Fruit fly (Drosophila melanogaster) whole organism, embryonic: ENCODE data around the gene HHEX.
A peak's percentile ranks its signal among the peaks of the same experiment; 100 is the strongest.

Experiments used
- Bdp1 ChIP-seq: fragments of 200-800 bp; sonication (Bioruptor generic); optimal IDR thresholded peaks from 3 replicates; lab custom pipeline; 2016; ENCODE audit warnings: missing biosample characterization, missing genetic modification characterization
- Bgb ChIP-seq: fragments of 200-800 bp; sonication (Bioruptor generic); IDR thresholded peaks from 2 replicates; pipeline ENCODE4 v1.3.6; 2022; ENCODE audit warnings: missing biosample characterization, missing genetic modification characterization; ENCODE audit not compliant: partially characterized antibody
- CG10147 ChIP-seq: fragments of 200-800 bp; sonication (Bioruptor generic); optimal IDR thresholded peaks from 2 replicates; lab custom pipeline; 2019; ENCODE audit warnings: missing biosample characterization, mild to moderate bottlenecking, missing genetic modification characterization, moderate library complexity
- CG10654 ChIP-seq: fragments of 200-800 bp; sonication (Bioruptor generic); optimal IDR thresholded peaks from 2 replicates; lab custom pipeline; 2016; ENCODE audit warnings: missing biosample characterization, missing genetic modification characterization
- CG11247 ChIP-seq: fragments of 200-800 bp; sonication (Bioruptor generic); IDR thresholded peaks from 2 replicates; pipeline ENCODE4 v1.3.6; 2022; ENCODE audit warnings: missing biosample characterization, missing genetic modification characterization
- CG12391 ChIP-seq: fragments of 200-800 bp; sonication (Bioruptor generic); optimal IDR thresholded peaks from 3 replicates; lab custom pipeline; 2018; ENCODE audit warnings: missing biosample characterization, mild to moderate bottlenecking, missing genetic modification characterization, moderate library complexity
- CG13775 ChIP-seq: fragments of 200-800 bp; sonication (Bioruptor generic); optimal IDR thresholded peaks from 3 replicates; lab custom pipeline; 2017; ENCODE audit warnings: missing biosample characterization, mild to moderate bottlenecking, missing genetic modification characterization
- CG14014 ChIP-seq: fragments of 200-800 bp; sonication (Bioruptor generic); IDR thresholded peaks from 2 replicates; pipeline ENCODE4 v1.3.6; 2022; ENCODE audit warnings: missing biosample characterization, missing genetic modification characterization
- CG14050 ChIP-seq: fragments of 200-800 bp; sonication (Bioruptor generic); IDR thresholded peaks from 3 replicates; pipeline ENCODE4 v1.3.6; 2022; ENCODE audit warnings: missing biosample characterization, missing genetic modification characterization
- CG14441 ChIP-seq: fragments of 200-800 bp; sonication (Bioruptor generic); IDR thresholded peaks from 2 replicates; pipeline ENCODE4 v1.3.6; 2022; ENCODE audit warnings: missing biosample characterization, missing genetic modification characterization
- CG15073 ChIP-seq: fragments of 200-800 bp; sonication (Bioruptor generic); optimal IDR thresholded peaks from 2 replicates; lab custom pipeline; 2016; ENCODE audit warnings: missing biosample characterization, missing genetic modification characterization
- CG15269 ChIP-seq: fragments of 200-800 bp; sonication (Bioruptor generic); optimal IDR thresholded peaks from 2 replicates; lab custom pipeline; 2018; ENCODE audit warnings: missing biosample characterization, mild to moderate bottlenecking, missing genetic modification characterization, moderate library complexity
- CG1792 ChIP-seq: fragments of 200-800 bp; sonication (Bioruptor generic); optimal IDR thresholded peaks from 2 replicates; lab custom pipeline; 2016; ENCODE audit warnings: missing biosample characterization, missing genetic modification characterization
- CG31388 ChIP-seq: fragments of 200-800 bp; sonication (Bioruptor generic); optimal IDR thresholded peaks from 2 replicates; lab custom pipeline; 2016; ENCODE audit warnings: missing biosample characterization, missing genetic modification characterization
- CG32767 ChIP-seq: fragments of 200-800 bp; sonication (Bioruptor generic); IDR thresholded peaks from 2 replicates; pipeline ENCODE4 v1.3.6; 2022; ENCODE audit warnings: missing biosample characterization, missing genetic modification characterization
- CG33557 ChIP-seq: fragments of 200-800 bp; sonication (Bioruptor generic); optimal IDR thresholded peaks from 2 replicates; lab custom pipeline; 2019; ENCODE audit warnings: missing biosample characterization, mild to moderate bottlenecking, missing genetic modification characterization, moderate library complexity
- CG42726 ChIP-seq: fragments of 200-800 bp; sonication (Bioruptor generic); IDR thresholded peaks from 2 replicates; pipeline ENCODE4 v1.3.6; 2022; ENCODE audit warnings: missing biosample characterization, missing genetic modification characterization; ENCODE audit not compliant: partially characterized antibody
- CG6683 ChIP-seq: fragments of 200-800 bp; sonication (Bioruptor generic); optimal IDR thresholded peaks from 2 replicates; lab custom pipeline; 2017; ENCODE audit warnings: missing biosample characterization, mild to moderate bottlenecking, missing genetic modification characterization, missing genetic modification reagents
- CG8089 ChIP-seq: fragments of 200-800 bp; sonication (Bioruptor generic); optimal IDR thresholded peaks from 3 replicates; lab custom pipeline; 2016; ENCODE audit warnings: missing biosample characterization, missing genetic modification characterization
- CG8290 ChIP-seq, 3 experiments: fragments of 200-800 bp; sonication (Bioruptor generic); optimal IDR thresholded peaks; 2 replicates each; lab custom pipeline; 2016 to 2019; ENCODE audit warnings: missing biosample characterization in 3 of 3, missing genetic modification characterization in 3 of 3, mild to moderate bottlenecking in 2 of 3, moderate library complexity in 1 of 3
- Dref ChIP-seq: fragments of 200-800 bp; sonication (Bioruptor generic); IDR thresholded peaks from 2 replicates; pipeline ENCODE4 v1.3.6; 2022; ENCODE audit warnings: missing biosample characterization, missing genetic modification characterization
- Gsc ChIP-seq: fragments of 200-800 bp; sonication (Bioruptor generic); IDR thresholded peaks from 2 replicates; pipeline ENCODE4 v1.3.6; 2022; ENCODE audit warnings: missing biosample characterization, missing genetic modification characterization
- Gug ChIP-seq: fragments of 200-800 bp; sonication (Bioruptor generic); IDR thresholded peaks from 4 replicates; pipeline ENCODE4 v1.3.6; 2022; ENCODE audit warnings: missing biosample characterization, missing genetic modification characterization
- Hey ChIP-seq: fragments of 200-800 bp; sonication (Bioruptor generic); optimal IDR thresholded peaks from 3 replicates; lab custom pipeline; 2018; ENCODE audit warnings: missing biosample characterization, mild to moderate bottlenecking, missing genetic modification characterization
- HmgZ ChIP-seq: fragments of 200-800 bp; sonication (Bioruptor generic); optimal IDR thresholded peaks from 2 replicates; lab custom pipeline; 2018; ENCODE audit warnings: missing biosample characterization, mild to moderate bottlenecking, missing genetic modification characterization
- Hr39 ChIP-seq: fragments of >200 bp; optimal IDR thresholded peaks from 2 replicates; lab custom pipeline; 2017
- Lpt ChIP-seq: fragments of >200 bp; optimal IDR thresholded peaks from 2 replicates; lab custom pipeline; 2018; ENCODE audit warnings: missing biosample characterization, missing genetic modification characterization
- NFAT ChIP-seq: fragments of 200-800 bp; sonication (Bioruptor generic); IDR thresholded peaks from 2 replicates; pipeline ENCODE4 v1.3.6; 2022; ENCODE audit warnings: missing biosample characterization, missing genetic modification characterization
- Oaz ChIP-seq: fragments of 200-800 bp; sonication (Bioruptor generic); IDR thresholded peaks from 2 replicates; pipeline ENCODE4 v1.3.6; 2022; ENCODE audit warnings: missing biosample characterization, missing genetic modification characterization
- Rx ChIP-seq: fragments of 200-800 bp; sonication (Bioruptor generic); IDR thresholded peaks from 2 replicates; pipeline ENCODE4 v1.3.6; 2022; ENCODE audit warnings: missing biosample characterization, missing genetic modification characterization
- Sox100B ChIP-seq: fragments of 200-800 bp; sonication (Bioruptor generic); optimal IDR thresholded peaks from 3 replicates; lab custom pipeline; 2018; ENCODE audit warnings: missing biosample characterization, mild to moderate bottlenecking, missing genetic modification characterization
- Xbp1 ChIP-seq: fragments of 200-800 bp; sonication (Bioruptor generic); optimal IDR thresholded peaks from 3 replicates; lab custom pipeline; 2016; ENCODE audit warnings: missing biosample characterization, mild to moderate bottlenecking, missing genetic modification characterization
- amos ChIP-seq: fragments of 200-800 bp; sonication (Bioruptor generic); IDR thresholded peaks from 2 replicates; pipeline ENCODE4 v1.3.6; 2022; ENCODE audit warnings: missing biosample characterization, missing genetic modification characterization; ENCODE audit not compliant: partially characterized antibody
- ato ChIP-seq: fragments of 200-800 bp; sonication (Bioruptor generic); IDR thresholded peaks from 2 replicates; pipeline ENCODE4 v1.3.6; 2022; ENCODE audit warnings: missing biosample characterization, missing genetic modification characterization; ENCODE audit not compliant: partially characterized antibody
- chm ChIP-seq: fragments of 200-800 bp; sonication (Bioruptor generic); IDR thresholded peaks from 2 replicates; pipeline ENCODE4 v1.3.6; 2022; ENCODE audit warnings: missing biosample characterization, missing genetic modification characterization
- esg ChIP-seq: fragments of 200-800 bp; sonication (Bioruptor generic); conservative IDR thresholded peaks from 2 replicates; pipeline ENCODE4 v1.3.6; 2022; ENCODE audit warnings: missing biosample characterization, missing genetic modification characterization
- ham ChIP-seq: fragments of 200-800 bp; sonication (Bioruptor generic); IDR thresholded peaks from 2 replicates; pipeline ENCODE4 v1.3.6; 2022; ENCODE audit warnings: missing biosample characterization, missing genetic modification characterization
- jumu ChIP-seq: fragments of 200-800 bp; sonication (Bioruptor generic); optimal IDR thresholded peaks from 3 replicates; lab custom pipeline; 2016; ENCODE audit warnings: missing biosample characterization, missing genetic modification characterization
- lab ChIP-seq: fragments of 200-800 bp; sonication (Bioruptor generic); optimal IDR thresholded peaks from 3 replicates; lab custom pipeline; 2017; ENCODE audit warnings: missing biosample characterization, missing genetic modification characterization, mild to moderate bottlenecking, moderate library complexity, missing genetic modification reagents
- lmd ChIP-seq: fragments of 200-800 bp; sonication (Bioruptor generic); IDR thresholded peaks from 2 replicates; pipeline ENCODE4 v1.3.6; 2022; ENCODE audit warnings: missing biosample characterization, missing genetic modification characterization
- oc ChIP-seq: fragments of 200-800 bp; sonication (Bioruptor generic); optimal IDR thresholded peaks from 2 replicates; lab custom pipeline; 2018; ENCODE audit warnings: missing biosample characterization, mild to moderate bottlenecking, missing genetic modification characterization, moderate library complexity
- odd ChIP-seq: fragments of 200-800 bp; sonication (Bioruptor generic); optimal IDR thresholded peaks from 2 replicates; lab custom pipeline; 2017; ENCODE audit warnings: missing biosample characterization, mild to moderate bottlenecking, missing genetic modification characterization
- org-1 ChIP-seq: fragments of 200-800 bp; sonication (Bioruptor generic); optimal IDR thresholded peaks from 2 replicates; lab custom pipeline; 2017; ENCODE audit warnings: missing biosample characterization, missing genetic modification characterization
- pros ChIP-seq: fragments of 200-800 bp; sonication (Bioruptor generic); optimal IDR thresholded peaks from 3 replicates; lab custom pipeline; 2019; ENCODE audit warnings: missing biosample characterization, mild to moderate bottlenecking, missing genetic modification characterization, moderate library complexity
- scrt ChIP-seq: fragments of 200-800 bp; sonication (Bioruptor generic); optimal IDR thresholded peaks from 2 replicates; lab custom pipeline; 2018; ENCODE audit warnings: missing biosample characterization, mild to moderate bottlenecking, missing genetic modification characterization, moderate library complexity
- sima ChIP-seq: fragments of 200-800 bp; sonication (Bioruptor generic); optimal IDR thresholded peaks from 2 replicates; lab custom pipeline; 2016; ENCODE audit warnings: missing biosample characterization, missing genetic modification characterization
- tgo ChIP-seq: fragments of 200-800 bp; sonication (Bioruptor generic); IDR thresholded peaks from 3 replicates; pipeline ENCODE4 v1.3.6; 2022; ENCODE audit warnings: missing biosample characterization, missing genetic modification characterization
- ttk ChIP-seq: fragments of 200-800 bp; sonication (Bioruptor generic); IDR thresholded peaks from 2 replicates; pipeline ENCODE4 v2.1.2; 2022; ENCODE audit warnings: missing biosample characterization, missing genetic modification characterization
- wek ChIP-seq: fragments of 200-800 bp; sonication (Bioruptor generic); optimal IDR thresholded peaks from 3 replicates; lab custom pipeline; 2018; ENCODE audit warnings: missing biosample characterization, mild to moderate bottlenecking, missing genetic modification characterization, moderate library complexity

The HHEX gene

dm6 chr3R:21112742-21113465 is 32.2 kb upstream of the HHEX start (continued):
- no peak for TF ChIP-seq lab (GFP tag; lab: Kevin White, UChicago)
- peak; percentile 51 for TF ChIP-seq CG10147 (GFP tag; lab: Kevin White, UChicago)
- peak; percentile 59 for TF ChIP-seq CG10654 (GFP tag; lab: Kevin White, UChicago)
- TF ChIP-seq Gug (GFP tag; lab: Robert Waterston, UW) = peak; percentile 72; the same call in 3 of the 4 replicates
- peak; percentile 84 for TF ChIP-seq esg (GFP tag; lab: Robert Waterston, UW)
- TF ChIP-seq CG8089 (GFP tag; lab: Kevin White, UChicago) = peak; percentile 85
- peak; percentile 61 for TF ChIP-seq Hey
- TF ChIP-seq NFAT (GFP tag; lab: Robert Waterston, UW) = peak; percentile 76
- no peak for TF ChIP-seq Lpt (GFP tag; lab: Kevin White, UChicago)
- TF ChIP-seq Dref (GFP tag; lab: Robert Waterston, UW) = no peak
- peak; percentile 78 for TF ChIP-seq Bdp1 (GFP tag; lab: Kevin White, UChicago)
- TF ChIP-seq Gsc (GFP tag; lab: Robert Waterston, UW) = 0 out of 2 replicates have a peak, but pooled peaks have one; percentile 24
- TF ChIP-seq jumu (GFP tag; lab: Kevin White, UChicago) = peak; percentile 90
- TF ChIP-seq Rx (GFP tag; lab: Robert Waterston, UW) = peak; percentile 76
- peak; percentile 80 for TF ChIP-seq odd (GFP tag; lab: Kevin White, UChicago)
- peak; percentile 91 for TF ChIP-seq HmgZ (tag; lab: Kevin White, UChicago)
- TF ChIP-seq amos (GFP tag; lab: Robert Waterston, UW) = no peak
- TF ChIP-seq CG31388 = peak; percentile 22
- TF ChIP-seq org-1 (GFP tag; lab: Kevin White, UChicago) = peak; percentile 89
- peak; percentile 60 for TF ChIP-seq Oaz
- peak; percentile 85 for TF ChIP-seq CG14441
- peak; percentile 71; the same call in 1 of the 2 replicates for TF ChIP-seq CG32767 (GFP tag; lab: Robert Waterston, UW)
- TF ChIP-seq pros (GFP tag; lab: Kevin White, UChicago) = no peak
- peak; percentile 67 for TF ChIP-seq CG8290 (GFP tag; optimal IDR thresholded peaks at IDR 0.05; lab: Kevin White, UChicago)
- TF ChIP-seq CG8290 (tag; optimal IDR thresholded peaks at IDR 0.05; lab: Kevin White, UChicago) = peak in 1 of 2 experiments; percentile 92
- TF ChIP-seq CG11247 (GFP tag; lab: Robert Waterston, UW) = peak; percentile 81
- TF ChIP-seq CG14014 (GFP tag; lab: Robert Waterston, UW) = peak; percentile 83
- TF ChIP-seq ttk (GFP tag; lab: Robert Waterston, UW) = peak; percentile 75
- TF ChIP-seq tgo (GFP tag; lab: Robert Waterston, UW) = peak; percentile 85; the same call in 2 of the 3 replicates
- peak; percentile 91 for TF ChIP-seq CG15269 (tag; lab: Kevin White, UChicago)
- no peak for TF ChIP-seq ato (GFP tag; lab: Robert Waterston, UW)
- peak; percentile 72 for TF ChIP-seq CG13775 (GFP tag; lab: Kevin White, UChicago)
- TF ChIP-seq lmd = peak; percentile 85
- peak; percentile 88 for TF ChIP-seq Sox100B
- no peak for TF ChIP-seq Hr39 (lab: Kevin White, UChicago)
- no peak for TF ChIP-seq CG6683
- TF ChIP-seq chm (GFP tag; lab: Robert Waterston, UW) = peak; percentile 89
- peak; percentile 56; the same call in 1 of the 2 replicates for TF ChIP-seq ham (GFP tag; lab: Robert Waterston, UW)
- TF ChIP-seq CG12391 (tag; lab: Kevin White, UChicago) = peak; percentile 91
- TF ChIP-seq Bgb (GFP tag; lab: Robert Waterston, UW) = no peak
- peak; percentile 86 for TF ChIP-seq wek (GFP tag; lab: Kevin White, UChicago)
- peak; percentile 91 for TF ChIP-seq oc (tag; lab: Kevin White, UChicago)
- peak; percentile 74 for TF ChIP-seq CG14050
- peak; percentile 40 for TF ChIP-seq CG33557 (GFP tag; lab: Kevin White, UChicago)
- peak; percentile 84 for TF ChIP-seq scrt (GFP tag; lab: Kevin White, UChicago)
- TF ChIP-seq CG1792 (GFP tag; lab: Kevin White, UChicago) = peak; percentile 91
- TF ChIP-seq CG15073 = no peak
- no peak for TF ChIP-seq CG42726 (GFP tag; lab: Robert Waterston, UW)
- TF ChIP-seq sima (GFP tag; lab: Kevin White, UChicago) = peak; percentile 82
- peak; percentile 92 for TF ChIP-seq Xbp1 (GFP tag; lab: Kevin White, UChicago)
